Worm (Caenorhabditis elegans): Measurements from ENCODE around the gene C36C9.4.
A peak's percentile ranks its signal among the peaks of the same experiment; 100 is the strongest.

The C36C9.4 gene

ce11 chrX:1655207-1655606 is 41.6 kb downstream of the C36C9.4 start, which contains the start of gene tbx-32:
tbx-32 (plus strand) TSS chrX:1655507.
- no peak for TF ChIP-seq ceh-31 (tag; optimal IDR thresholded peaks at IDR 0.05)
- no peak for TF ChIP-seq ref-2 (tag; optimal IDR thresholded peaks at IDR 0.05)

- TF ChIP-seq pax-1 (tag; optimal IDR thresholded peaks at IDR 0.05) (no peak), npax-4 (tag; optimal IDR thresholded peaks at IDR 0.05) (no peak), sdc-2 (tag; optimal IDR thresholded peaks at IDR 0.05) (peak; percentile 19), ttx-3 (tag; optimal IDR thresholded peaks at IDR 0.05) (no peak), ceh-45 (GFP tag; IDR thresholded peaks at IDR 0.05) (0 out of 2 replicates have a peak, but pooled peaks have one; percentile 11), ahr-1 (tag; optimal IDR thresholded peaks at IDR 0.05) (no peak), rnt-1 (tag; optimal IDR thresholded peaks at IDR 0.05) (no peak), nfya-1 (tag; optimal IDR thresholded peaks at IDR 0.05) (no peak)
These were observed 42.6 kb downstream of the C36C9.4 start, which contains the start of gene ZK380.6 for ce11 chrX:1654146-1654545. ZK380.6 (plus strand) TSS chrX:1654446.

DNA sequence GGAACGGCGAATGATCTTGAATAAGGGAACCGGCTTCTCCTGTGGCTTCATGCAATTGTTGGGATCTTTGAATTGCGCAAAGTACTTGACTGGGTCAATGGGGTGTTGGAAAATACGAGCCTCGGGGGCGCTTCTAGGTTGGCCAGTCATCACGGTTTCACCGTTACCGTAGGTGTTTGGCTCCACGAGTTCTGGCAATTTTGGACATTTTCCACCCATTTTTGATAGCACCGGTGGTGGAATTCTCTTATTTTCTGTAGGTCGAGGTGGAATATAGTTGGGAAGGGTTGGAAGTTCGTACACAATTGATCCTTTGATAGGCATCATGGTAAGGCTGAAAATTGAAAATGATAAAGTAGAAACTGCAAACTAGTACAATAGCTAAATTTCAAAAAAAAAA is 45.1 kb downstream of the C36C9.4 start, which contains the start of gene ZK380.4:
Gene ZK380.4 (minus strand): TSS at position 327 of the 400 bp plus-strand sequence.
- TF ChIP-seq unc-3 (GFP tag; conservative IDR thresholded peaks at IDR 0.05) (no peak), unc-3 (tag; optimal IDR thresholded peaks at IDR 0.05) (no peak), mec-3 (tag; optimal IDR thresholded peaks at IDR 0.05; ENCODE audit: borderline replicate concordance) (no peak), pha-2 (tag; optimal IDR thresholded peaks at IDR 0.05) (no peak), hlh-30 (tag; optimal IDR thresholded peaks at IDR 0.05; ENCODE audit: insufficient read depth) (no peak), ceh-14 (tag; optimal IDR thresholded peaks at IDR 0.05) (no peak), npax-4 (tag; optimal IDR thresholded peaks at IDR 0.05) (no peak), fax-1 (tag; optimal IDR thresholded peaks at IDR 0.05) (no peak), lin-11 (tag; optimal IDR thresholded peaks at IDR 0.05) (no peak), unc-55 (GFP tag; optimal IDR thresholded peaks at IDR 0.05) (no peak), elt-2 (tag; optimal IDR thresholded peaks at IDR 0.05) (no peak), zip-5 (tag; optimal IDR thresholded peaks at IDR 0.05) (no peak), C38D4.7 (GFP tag; optimal IDR thresholded peaks at IDR 0.05) (no peak), ttx-3 (tag; optimal IDR thresholded peaks at IDR 0.05) (no peak), ceh-22 (tag; optimal IDR thresholded peaks at IDR 0.05) (no peak), Y22D7AL.16 (tag; optimal IDR thresholded peaks at IDR 0.05) (no peak), sox-2 (GFP tag; IDR thresholded peaks at IDR 0.05) (no peak)
